Worm (Caenorhabditis elegans) whole organism, young adult: ENCODE measurements around the gene phat-4.

ENCODE experiments used
- ccch-3 ChIP-seq: fragments of 200-800 bp; sonication (Bioruptor generic); optimal IDR thresholded peaks from 2 replicates; lab custom pipeline; 2018; ENCODE audit warnings: mild to moderate bottlenecking, missing genetic modification characterization, missing compliant biosample characterization
- let-607 ChIP-seq, 2 experiments: fragments of 200-800 bp in 1 of 2; sonication (Bioruptor generic) in 1 of 2; sonication (generic microtip) in 1 of 2; optimal IDR thresholded peaks; 2 replicates each; lab custom pipeline; 2016 to 2018; ENCODE audit warnings: mild to moderate bottlenecking in 2 of 2, missing compliant biosample characterization in 2 of 2, missing genetic modification characterization in 2 of 2, moderate library complexity in 2 of 2, missing genotype in 1 of 2
- lin-35 ChIP-seq, 3 experiments: fragments of 150-350 bp in 2 of 3; sonication (generic microtip) in 1 of 3; optimal IDR thresholded peaks; 2 replicates each; lab custom pipeline; 2014 to 2018; ENCODE audit warnings: missing biosample characterization in 3 of 3, missing genetic modification characterization in 3 of 3, missing genetic modification reagents in 3 of 3
- lin-54 ChIP-seq: fragments of 200-800 bp; sonication (Bioruptor generic); optimal IDR thresholded peaks from 2 replicates; lab custom pipeline; 2018; ENCODE audit warnings: mild to moderate bottlenecking, missing genetic modification characterization, missing compliant biosample characterization
- pha-4 ChIP-seq: fragments of 150-350 bp; sonication (generic microtip); optimal IDR thresholded peaks from 2 replicates; lab custom pipeline; 2014; ENCODE audit warnings: missing biosample characterization, missing genetic modification reagents, missing genetic modification characterization
- ztf-25 ChIP-seq: fragments of 200-800 bp; sonication (Bioruptor generic); IDR thresholded peaks from 2 replicates; pipeline ENCODE4 v1.3.6; 2022; ENCODE audit warnings: missing genetic modification reagents, missing genetic modification characterization, missing compliant biosample characterization

DNA sequence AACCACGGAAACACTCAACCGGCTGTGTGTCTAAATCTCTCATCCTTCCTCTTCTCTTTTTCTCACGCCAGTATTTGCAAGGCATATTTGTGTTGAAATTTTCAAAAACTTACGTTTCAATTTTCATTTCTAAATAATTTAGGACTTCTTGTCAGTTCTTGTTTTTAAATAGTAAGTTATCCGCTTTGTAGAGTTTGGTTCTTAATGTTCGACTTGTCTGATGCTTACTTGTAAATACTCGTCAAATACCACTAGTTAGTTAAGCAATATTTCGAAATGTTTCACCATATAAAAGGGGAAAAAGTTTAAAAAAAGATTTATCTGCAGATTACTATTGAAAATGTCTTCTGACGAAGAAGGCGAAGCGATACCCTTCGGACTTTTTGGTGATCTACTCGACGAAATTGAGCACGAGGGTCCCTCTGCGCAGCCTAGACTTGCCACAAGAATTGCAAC is 34.8 kb downstream of the phat-4 start, which contains the start of gene Y45G5AM.3:
- TF ChIP-seq let-607 (tag; optimal IDR thresholded peaks at IDR 0.05; lab: Kevin White, UChicago) (no peak), ztf-25 (GFP tag; lab: Robert Waterston, UW) (no peak), ccch-3 (no peak), lin-54 (no peak), pha-4 (tag; lab: Kevin White, UChicago) (no peak), lin-35 (GFP tag; optimal IDR thresholded peaks at IDR 0.05; lab: Kevin White, UChicago) (no peak)
